Worm (Caenorhabditis elegans) whole organism, midembryonic: ENCODE results near the gene F41B5.1.

Experiments
- flt-1 ChIP-seq: fragments of 200-800 bp; sonication (Bioruptor generic); IDR thresholded peaks from 2 replicates; pipeline ENCODE4 v1.3.6; 2022; ENCODE audit warnings: missing genetic modification characterization, missing compliant biosample characterization
- klf-2 ChIP-seq: fragments of 200-800 bp; sonication (Bioruptor generic); conservative IDR thresholded peaks from 2 replicates; pipeline ENCODE4 v1.3.6; 2022; ENCODE audit warnings: missing genetic modification reagents, missing genetic modification characterization, missing compliant biosample characterization
- med-1 ChIP-seq: sonication (generic microtip); optimal IDR thresholded peaks from 2 replicates; lab custom pipeline; 2017; ENCODE audit warnings: missing genetic modification characterization, mild to moderate bottlenecking, missing compliant biosample characterization, antibody characterized with exemption, missing genetic modification reagents; ENCODE audit not compliant: insufficient read depth
- ztf-29 ChIP-seq: fragments of 200-800 bp; sonication (Bioruptor generic); IDR thresholded peaks from 2 replicates; pipeline ENCODE4 v1.3.6; 2022; ENCODE audit warnings: missing genetic modification reagents, missing genetic modification characterization, missing compliant biosample characterization

- TF ChIP-seq ztf-29 (GFP tag; lab: Robert Waterston, UW) (no peak), flt-1 (no peak), klf-2 (GFP tag; lab: Robert Waterston, UW) (no peak), med-1 (GFP tag; lab: Kevin White, UChicago) (no peak)
These were observed 19.0 kb downstream of the F41B5.1 start, which contains the start of the genes Y5H2A.4 and abu-4 for ce11 chrV:2274253-2274892.
